Worm (Caenorhabditis elegans) whole organism, L1 larva: ENCODE data around the gene F22E5.1.

Experiments used
- C04F5.9 ChIP-seq: sonication (generic microtip); optimal IDR thresholded peaks from 2 replicates; lab custom pipeline; 2016; ENCODE audit warnings: missing genetic modification characterization, missing compliant biosample characterization
- C16A3.4 ChIP-seq: fragments of 150-350 bp; optimal IDR thresholded peaks from 2 replicates; lab custom pipeline; 2014; ENCODE audit warnings: missing biosample characterization, missing genetic modification characterization
- C34B4.2 ChIP-seq: sonication (generic microtip); optimal IDR thresholded peaks from 2 replicates; lab custom pipeline; 2017; ENCODE audit warnings: mild to moderate bottlenecking, missing genetic modification characterization, missing compliant biosample characterization
- aha-1 ChIP-seq: fragments of 150-350 bp; optimal IDR thresholded peaks from 2 replicates; lab custom pipeline; 2014; ENCODE audit warnings: missing biosample characterization, missing genetic modification characterization
- blmp-1 ChIP-seq: fragments of 150-350 bp; optimal IDR thresholded peaks from 2 replicates; lab custom pipeline; 2014; ENCODE audit warnings: missing biosample characterization, missing genetic modification characterization
- ceh-82 ChIP-seq, 3 experiments: fragments of 150-350 bp in 1 of 3; sonication (generic microtip) in 2 of 3; optimal IDR thresholded peaks; 2 replicates each; lab custom pipeline; 2014 to 2017; ENCODE audit warnings: missing biosample characterization in 3 of 3, missing genetic modification characterization in 3 of 3
- dpl-1 ChIP-seq, 3 experiments: fragments of 150-350 bp in 2 of 3; sonication (generic microtip) in 1 of 3; optimal IDR thresholded peaks; 2 replicates each; lab custom pipeline; 2014 to 2017; ENCODE audit warnings: missing biosample characterization in 3 of 3, missing genetic modification characterization in 3 of 3, missing genetic modification reagents in 3 of 3
- dsc-1 ChIP-seq: sonication (generic microtip); optimal IDR thresholded peaks from 2 replicates; lab custom pipeline; 2016; ENCODE audit warnings: mild to moderate bottlenecking, missing genetic modification characterization, missing compliant biosample characterization
- efl-1 ChIP-seq, 4 experiments: fragments of 150-350 bp; optimal IDR thresholded peaks in 3 of 4; peaks in 1 of 4; 1 replicate in 1 of 4; 2 replicates in 3 of 4; lab custom pipeline; 2014; ENCODE audit warnings: missing biosample characterization in 2 of 4, missing genetic modification characterization in 2 of 4, missing genetic modification reagents in 2 of 4
- egl-27 ChIP-seq, 2 experiments: fragments of 150-350 bp in 1 of 2; sonication (generic microtip); optimal IDR thresholded peaks; 3 replicates each; lab custom pipeline; 2017 to 2018; ENCODE audit warnings: missing biosample characterization in 2 of 2, missing genetic modification characterization in 2 of 2, missing genetic modification reagents in 2 of 2
- elt-3 ChIP-seq, 6 experiments: fragments of 150-350 bp in 1 of 6; sonication (generic microtip); optimal IDR thresholded peaks; 2 replicates each; lab custom pipeline; 2017 to 2018; ENCODE audit warnings: missing biosample characterization in 6 of 6, missing genetic modification characterization in 6 of 6, inconsistent platforms in 1 of 6
- ets-5 ChIP-seq: fragments of 200-800 bp; sonication (Bioruptor generic); IDR thresholded peaks from 2 replicates; pipeline ENCODE4 v1.3.6; 2022; ENCODE audit warnings: missing genetic modification characterization, missing compliant biosample characterization
- fkh-10 ChIP-seq: sonication (generic microtip); optimal IDR thresholded peaks from 2 replicates; lab custom pipeline; 2017; ENCODE audit warnings: missing biosample characterization, missing genetic modification reagents, missing genetic modification characterization
- grh-1 ChIP-seq: fragments of 200-800 bp; sonication (Bioruptor generic); IDR thresholded peaks from 2 replicates; pipeline ENCODE4 v1.3.6; 2022; ENCODE audit warnings: missing genetic modification reagents, missing genetic modification characterization, missing compliant biosample characterization
- irx-1 ChIP-seq: sonication (generic microtip); optimal IDR thresholded peaks from 2 replicates; lab custom pipeline; 2016; ENCODE audit warnings: missing genetic modification characterization, missing compliant biosample characterization
- isw-1 ChIP-seq: fragments of 200-800 bp; sonication (Bioruptor generic); IDR thresholded peaks from 2 replicates; pipeline ENCODE4 v1.3.6; 2022; ENCODE audit warnings: missing genetic modification characterization, missing compliant biosample characterization
- lin-14 ChIP-seq: fragments of 200-800 bp; sonication (Bioruptor generic); optimal IDR thresholded peaks from 2 replicates; lab custom pipeline; 2018; ENCODE audit warnings: mild to moderate bottlenecking, missing genetic modification characterization, moderate library complexity, missing compliant biosample characterization
- lin-35 ChIP-seq, 2 experiments: fragments of 150-350 bp; optimal IDR thresholded peaks; 2 replicates each; lab custom pipeline; 2014; ENCODE audit warnings: missing biosample characterization in 2 of 2, missing genetic modification characterization in 2 of 2, missing genetic modification reagents in 2 of 2
- lsy-2 ChIP-seq, 2 experiments: fragments of 150-350 bp; optimal IDR thresholded peaks; 2 replicates each; lab custom pipeline; 2014; ENCODE audit warnings: missing biosample characterization in 2 of 2, missing genetic modification characterization in 2 of 2
- mab-9 ChIP-seq: fragments of 200-800 bp; sonication (Bioruptor generic); IDR thresholded peaks from 2 replicates; pipeline ENCODE4 v1.3.6; 2022; ENCODE audit warnings: missing genetic modification reagents, missing genetic modification characterization, missing compliant biosample characterization
- mdl-1 ChIP-seq, 2 experiments: fragments of 150-350 bp; optimal IDR thresholded peaks; 2 replicates each; lab custom pipeline; 2014 to 2017; ENCODE audit warnings: missing biosample characterization in 2 of 2, missing genetic modification characterization in 2 of 2, inconsistent platforms in 1 of 2
- mef-2 ChIP-seq: fragments of 150-350 bp; optimal IDR thresholded peaks from 2 replicates; lab custom pipeline; 2014; ENCODE audit warnings: missing biosample characterization, missing genetic modification characterization
- mep-1 ChIP-seq: fragments of 150-350 bp; optimal IDR thresholded peaks from 2 replicates; lab custom pipeline; 2014; ENCODE audit warnings: missing biosample characterization, missing genetic modification characterization
- nhr-12 ChIP-seq: sonication (generic microtip); optimal IDR thresholded peaks from 2 replicates; lab custom pipeline; 2017; ENCODE audit warnings: missing biosample characterization, missing genetic modification characterization
- nhr-20 ChIP-seq: sonication (generic microtip); optimal IDR thresholded peaks from 2 replicates; lab custom pipeline; 2016; ENCODE audit warnings: mild to moderate bottlenecking, missing genetic modification characterization, missing compliant biosample characterization
- nhr-28 ChIP-seq: fragments of 150-350 bp; optimal IDR thresholded peaks from 2 replicates; lab custom pipeline; 2014; ENCODE audit warnings: missing biosample characterization, missing genetic modification characterization
- nhr-47 ChIP-seq: sonication (generic microtip); optimal IDR thresholded peaks from 2 replicates; lab custom pipeline; 2016; ENCODE audit warnings: mild to moderate bottlenecking, missing genetic modification characterization, moderate library complexity, missing compliant biosample characterization
- nhr-76 ChIP-seq: sonication (generic microtip); optimal IDR thresholded peaks from 2 replicates; lab custom pipeline; 2017; ENCODE audit warnings: missing biosample characterization, missing genetic modification characterization
- nhr-84 ChIP-seq: sonication (generic microtip); optimal IDR thresholded peaks from 2 replicates; lab custom pipeline; 2017; ENCODE audit warnings: missing biosample characterization, missing genetic modification characterization
- nhr-85 ChIP-seq: sonication (generic microtip); peaks from one replicate; lab custom pipeline; 2016; ENCODE audit warnings: missing genetic modification characterization, inconsistent platforms, missing compliant biosample characterization
- nhr-90 ChIP-seq: sonication (generic microtip); optimal IDR thresholded peaks from 2 replicates; lab custom pipeline; 2016; ENCODE audit warnings: mild to moderate bottlenecking, missing genetic modification characterization, missing compliant biosample characterization; ENCODE audit not compliant: poor library complexity
- pqm-1 ChIP-seq: sonication (generic microtip); optimal IDR thresholded peaks from 3 replicates; lab custom pipeline; 2017; ENCODE audit warnings: missing biosample characterization, missing genetic modification characterization
- skn-1 ChIP-seq: fragments of 150-350 bp; optimal IDR thresholded peaks from 2 replicates; lab custom pipeline; 2014; ENCODE audit warnings: missing biosample characterization, missing genetic modification characterization
- sptf-1 ChIP-seq: fragments of 150-350 bp; optimal IDR thresholded peaks from 2 replicates; lab custom pipeline; 2014; ENCODE audit warnings: missing biosample characterization, missing genetic modification characterization
- swsn-7 ChIP-seq: sonication (generic microtip); optimal IDR thresholded peaks from 2 replicates; lab custom pipeline; 2016; ENCODE audit warnings: missing genetic modification characterization, missing compliant biosample characterization
- tbx-2 ChIP-seq: sonication (generic microtip); optimal IDR thresholded peaks from 2 replicates; lab custom pipeline; 2016; ENCODE audit warnings: missing genetic modification characterization, missing compliant biosample characterization
- unc-86 ChIP-seq: sonication (generic microtip); optimal IDR thresholded peaks from 2 replicates; lab custom pipeline; 2016; ENCODE audit warnings: missing genetic modification characterization, missing compliant biosample characterization
- vab-15 ChIP-seq: sonication (generic microtip); optimal IDR thresholded peaks from 2 replicates; lab custom pipeline; 2017; ENCODE audit warnings: missing genotype, mild to moderate bottlenecking, missing genetic modification characterization, missing compliant biosample characterization
- xbp-1 ChIP-seq: sonication (generic microtip); optimal IDR thresholded peaks from 2 replicates; lab custom pipeline; 2016; ENCODE audit warnings: missing genetic modification characterization, missing compliant biosample characterization
- zag-1 ChIP-seq: fragments of 150-350 bp; optimal IDR thresholded peaks from 2 replicates; lab custom pipeline; 2014; ENCODE audit warnings: missing biosample characterization, missing genetic modification characterization
- zip-4 ChIP-seq: fragments of 200-800 bp; sonication (Bioruptor generic); optimal IDR thresholded peaks from 2 replicates; lab custom pipeline; 2018; ENCODE audit warnings: mild to moderate bottlenecking, missing genetic modification characterization, moderate library complexity, missing compliant biosample characterization

Gene F22E5.1

ce11 chrII:2631169-2631568 lies 42.4 kb upstream of the F22E5.1 start, which contains the start of gene D2062.1:
TSS of gene D2062.1 (plus strand) at chrII:2631469.
- TF ChIP-seq zip-4 (GFP tag; lab: Kevin White, UChicago), result no peak
- TF ChIP-seq egl-27 (tag; optimal IDR thresholded peaks at IDR 0.05; lab: Kevin White, UChicago), result no peak
- no peak for TF ChIP-seq ets-5 (GFP tag; lab: Robert Waterston, UW)
- TF ChIP-seq mep-1 (tag; lab: Kevin White, UChicago), result no peak
- no peak for TF ChIP-seq C04F5.9
- TF ChIP-seq isw-1, result no peak
- TF ChIP-seq elt-3 (tag; optimal IDR thresholded peaks at IDR 0.05; lab: Kevin White, UChicago), result no peak
- no peak for TF ChIP-seq pqm-1 (tag; lab: Kevin White, UChicago)
- no peak for TF ChIP-seq nhr-12 (tag; lab: Kevin White, UChicago)
- TF ChIP-seq nhr-28 (tag; lab: Kevin White, UChicago), result no peak
- TF ChIP-seq ceh-82 (tag; optimal IDR thresholded peaks at IDR 0.05; lab: Kevin White, UChicago), result no peak
- TF ChIP-seq mdl-1 (tag; optimal IDR thresholded peaks at IDR 0.05; lab: Kevin White, UChicago), result no peak
- TF ChIP-seq dsc-1 (tag; lab: Kevin White, UChicago), result no peak
- no peak for TF ChIP-seq xbp-1 (tag; lab: Kevin White, UChicago)
- TF ChIP-seq unc-86 (tag; lab: Kevin White, UChicago), result no peak
- TF ChIP-seq grh-1 (GFP tag; lab: Robert Waterston, UW), result no peak

ce11 chrII:2637359-2637758 lies 36.2 kb upstream of the F22E5.1 start, which contains the start of gene F22E5.21:
TSS of gene F22E5.21 (minus strand) at chrII:2637459.
- TF ChIP-seq C34B4.2 (tag; lab: Kevin White, UChicago) (no peak), C16A3.4 (tag; lab: Kevin White, UChicago) (no peak), irx-1 (no peak), fkh-10 (GFP tag; lab: Kevin White, UChicago) (no peak), zag-1 (tag; lab: Kevin White, UChicago) (no peak), dpl-1 (GFP tag; optimal IDR thresholded peaks at IDR 0.05; lab: Kevin White, UChicago) (no peak), lin-14 (GFP tag; lab: Kevin White, UChicago) (no peak), vab-15 (tag; lab: Kevin White, UChicago) (no peak), nhr-84 (no peak), nhr-76 (tag; lab: Kevin White, UChicago) (no peak), tbx-2 (tag; lab: Kevin White, UChicago) (no peak)

- no peak for TF ChIP-seq mab-9
- TF ChIP-seq nhr-47, result no peak
- peak; percentile 48 for TF ChIP-seq nhr-85 (tag; lab: Kevin White, UChicago)
- peak; percentile 33 to 59 for TF ChIP-seq lsy-2 (tag; optimal IDR thresholded peaks at IDR 0.05; lab: Kevin White, UChicago)
- TF ChIP-seq mef-2 (tag; lab: Kevin White, UChicago), result no peak
- peak; percentile 57 for TF ChIP-seq skn-1
- peak; percentile 81 to 91 (median 89) for TF ChIP-seq dpl-1 (GFP tag; optimal IDR thresholded peaks at IDR 0.05; lab: Kevin White, UChicago)
- no peak for TF ChIP-seq isw-1
- peak; percentile 9 for TF ChIP-seq xbp-1 (tag; lab: Kevin White, UChicago)
- TF ChIP-seq irx-1, result peak; percentile 4
- no peak for TF ChIP-seq nhr-12 (tag; lab: Kevin White, UChicago)
- peak; percentile 91 to 97 for TF ChIP-seq efl-1 (optimal IDR thresholded peaks at IDR 0.05; lab: Kevin White, UChicago)
- peak; percentile 91 to 99 for TF ChIP-seq efl-1 (GFP tag; optimal IDR thresholded peaks at IDR 0.05 in 1 of 2; lab: Kevin White, UChicago)
- peak; percentile 16 for TF ChIP-seq C16A3.4 (tag; lab: Kevin White, UChicago)
- TF ChIP-seq lin-35 (GFP tag; optimal IDR thresholded peaks at IDR 0.05; lab: Kevin White, UChicago), result peak; percentile 80 to 92
- no peak for TF ChIP-seq nhr-90 (tag; lab: Kevin White, UChicago)
- TF ChIP-seq blmp-1 (tag; lab: Kevin White, UChicago), result peak; percentile 13
- no peak for TF ChIP-seq zip-4 (GFP tag; lab: Kevin White, UChicago)
- TF ChIP-seq swsn-7, result peak; percentile 17
- no peak for TF ChIP-seq sptf-1 (tag; lab: Kevin White, UChicago)
- peak; percentile 25 for TF ChIP-seq nhr-20 (tag; lab: Kevin White, UChicago)
- no peak for TF ChIP-seq aha-1 (tag; lab: Kevin White, UChicago)
Measured at ce11 chrII:2638062-2638461, 35.5 kb upstream of the F22E5.1 start, which contains the start of gene F22E5.9. TSS of gene F22E5.9 (plus strand) at chrII:2638388.
